Worm (Caenorhabditis elegans) whole organism, L3 larva: ENCODE measurements around the gene srh-47.

Experiments
- fkh-10 ChIP-seq: sonication (generic microtip); optimal IDR thresholded peaks from 2 replicates; lab custom pipeline; 2017; ENCODE audit warnings: missing biosample characterization, missing genetic modification reagents, missing genetic modification characterization
- nhr-11 ChIP-seq: fragments of 150-350 bp; optimal IDR thresholded peaks from 2 replicates; lab custom pipeline; 2014; ENCODE audit warnings: missing biosample characterization, missing genetic modification characterization
- nhr-12 ChIP-seq: fragments of 150-350 bp; optimal IDR thresholded peaks from 2 replicates; lab custom pipeline; 2014; ENCODE audit warnings: missing biosample characterization, missing genetic modification characterization
- nhr-237 ChIP-seq: fragments of 150-350 bp; optimal IDR thresholded peaks from 2 replicates; lab custom pipeline; 2014; ENCODE audit warnings: missing biosample characterization, missing genetic modification characterization
- pha-4 ChIP-seq: fragments of 150-350 bp; optimal IDR thresholded peaks from 2 replicates; lab custom pipeline; 2014; ENCODE audit warnings: missing biosample characterization, missing genetic modification reagents, missing genetic modification characterization
- unc-62 ChIP-seq: fragments of 150-350 bp; sonication (generic microtip); optimal IDR thresholded peaks from 4 replicates; lab custom pipeline; 2014; ENCODE audit warnings: missing biosample characterization, missing genetic modification reagents, missing genetic modification characterization
- zag-1 ChIP-seq: fragments of 150-350 bp; optimal IDR thresholded peaks from 2 replicates; lab custom pipeline; 2014; ENCODE audit warnings: missing biosample characterization, missing genetic modification characterization
- ztf-11 ChIP-seq: fragments of 150-350 bp; optimal IDR thresholded peaks from 2 replicates; lab custom pipeline; 2014; ENCODE audit warnings: missing biosample characterization, missing genetic modification characterization

DNA sequence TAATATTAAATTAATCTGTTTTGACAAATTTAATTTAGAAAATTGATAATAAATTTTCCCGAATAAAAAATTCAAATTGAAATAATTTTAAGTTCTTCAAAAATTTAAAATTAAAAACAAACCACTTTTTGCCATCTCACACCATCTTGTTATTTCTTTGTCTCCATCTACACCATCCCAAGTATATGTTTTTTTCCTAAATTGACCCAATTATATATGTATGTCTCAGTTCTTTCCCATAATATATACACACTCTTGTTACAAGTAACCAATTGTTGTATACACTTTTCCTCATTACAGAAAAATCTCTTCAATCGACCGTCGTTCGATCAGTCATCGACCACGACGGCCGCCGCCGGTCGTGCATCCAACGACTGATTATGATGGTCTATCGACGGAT, 18.2 kb downstream of the srh-47 start, which contains the start of gene gly-20:
- TF ChIP-seq zag-1 (tag; lab: Kevin White, UChicago) (no peak), nhr-237 (tag; lab: Kevin White, UChicago) (no peak), nhr-11 (tag; lab: Kevin White, UChicago) (no peak), fkh-10 (GFP tag; lab: Kevin White, UChicago) (no peak), unc-62 (GFP tag; lab: Kevin White, UChicago) (no peak), nhr-12 (tag; lab: Kevin White, UChicago) (no peak), pha-4 (tag; lab: Kevin White, UChicago) (no peak), ztf-11 (tag; lab: Kevin White, UChicago) (no peak)
